Fruit fly (Drosophila melanogaster) whole organism, embryonic: ENCODE measurements around the gene CG17108.

Experiments
- CG10267 ChIP-seq: fragments of 200-800 bp; sonication (Bioruptor generic); optimal IDR thresholded peaks from 2 replicates; lab custom pipeline; 2018; ENCODE audit warnings: missing biosample characterization, mild to moderate bottlenecking, missing genetic modification characterization, moderate library complexity
- CG10274 ChIP-seq: fragments of 200-800 bp; sonication (Bioruptor generic); optimal IDR thresholded peaks from 3 replicates; lab custom pipeline; 2017; ENCODE audit warnings: missing biosample characterization, mild to moderate bottlenecking, missing genetic modification characterization
- CG10462 ChIP-seq: fragments of 200-800 bp; sonication (Bioruptor generic); optimal IDR thresholded peaks from 2 replicates; lab custom pipeline; 2016; ENCODE audit warnings: missing biosample characterization, missing genetic modification characterization
- CG11247 ChIP-seq: fragments of 200-800 bp; sonication (Bioruptor generic); IDR thresholded peaks from 2 replicates; pipeline ENCODE4 v1.3.6; 2022; ENCODE audit warnings: missing biosample characterization, missing genetic modification characterization
- CG13287 ChIP-seq: fragments of 200-800 bp; sonication (Bioruptor generic); IDR thresholded peaks from 2 replicates; pipeline ENCODE4 v1.3.6; 2022; ENCODE audit warnings: missing biosample characterization, missing genetic modification characterization; ENCODE audit not compliant: partially characterized antibody
- CG13775 ChIP-seq: fragments of 200-800 bp; sonication (Bioruptor generic); optimal IDR thresholded peaks from 3 replicates; lab custom pipeline; 2017; ENCODE audit warnings: missing biosample characterization, mild to moderate bottlenecking, missing genetic modification characterization
- CG15696 ChIP-seq: fragments of 200-800 bp; sonication (Bioruptor generic); optimal IDR thresholded peaks from 2 replicates; lab custom pipeline; 2019; ENCODE audit warnings: missing biosample characterization, mild to moderate bottlenecking, missing genetic modification characterization, moderate library complexity
- CG2889 ChIP-seq: fragments of 200-800 bp; sonication (Bioruptor generic); IDR thresholded peaks from 3 replicates; pipeline ENCODE4 v1.3.6; 2022; ENCODE audit warnings: missing biosample characterization, missing genetic modification characterization
- CG30403 ChIP-seq: fragments of 200-800 bp; sonication (Bioruptor generic); optimal IDR thresholded peaks from 3 replicates; lab custom pipeline; 2016; ENCODE audit warnings: missing biosample characterization, missing genetic modification characterization
- CG3065 ChIP-seq: fragments of 200-800 bp; sonication (Bioruptor generic); optimal IDR thresholded peaks from 2 replicates; lab custom pipeline; 2016; ENCODE audit warnings: missing biosample characterization, missing genetic modification characterization
- CG33557 ChIP-seq: fragments of 200-800 bp; sonication (Bioruptor generic); optimal IDR thresholded peaks from 2 replicates; lab custom pipeline; 2019; ENCODE audit warnings: missing biosample characterization, mild to moderate bottlenecking, missing genetic modification characterization, moderate library complexity
- CG3726 ChIP-seq: fragments of 200-800 bp; sonication (Bioruptor generic); IDR thresholded peaks from 3 replicates; pipeline ENCODE4, ENCODE4 v1.3.6; 2022; ENCODE audit warnings: missing biosample characterization, missing genetic modification characterization
- CG6813 ChIP-seq: fragments of 200-800 bp; sonication (Bioruptor generic); optimal IDR thresholded peaks from 2 replicates; lab custom pipeline; 2017; ENCODE audit warnings: missing biosample characterization, missing genetic modification characterization, mild to moderate bottlenecking, moderate library complexity, missing genetic modification reagents
- CG7928 ChIP-seq: fragments of 200-800 bp; sonication (Bioruptor generic); optimal IDR thresholded peaks from 2 replicates; lab custom pipeline; 2017; ENCODE audit warnings: missing biosample characterization, mild to moderate bottlenecking, missing genetic modification characterization
- CG9727 ChIP-seq: fragments of 200-800 bp; sonication (Bioruptor generic); optimal IDR thresholded peaks from 3 replicates; lab custom pipeline; 2017; ENCODE audit warnings: missing biosample characterization, mild to moderate bottlenecking, missing genetic modification characterization
- CoRest ChIP-seq: fragments of 200-800 bp; sonication (Bioruptor generic); optimal IDR thresholded peaks from 3 replicates; lab custom pipeline; 2018; ENCODE audit warnings: missing biosample characterization, mild to moderate bottlenecking, missing genetic modification characterization, moderate library complexity
- Doc3 ChIP-seq: fragments of 200-800 bp; sonication (Bioruptor generic); IDR thresholded peaks from 3 replicates; pipeline ENCODE4 v1.3.6; 2022; ENCODE audit warnings: missing biosample characterization, missing genetic modification characterization; ENCODE audit not compliant: partially characterized antibody
- Ets97D ChIP-seq: fragments of 200-800 bp; sonication (Bioruptor generic); optimal IDR thresholded peaks from 3 replicates; lab custom pipeline; 2016; ENCODE audit warnings: missing biosample characterization, missing genetic modification characterization
- H15 ChIP-seq: fragments of 200-800 bp; sonication (Bioruptor generic); IDR thresholded peaks from 3 replicates; pipeline ENCODE4 v1.3.6; 2022; ENCODE audit warnings: missing biosample characterization, missing genetic modification characterization
- H2.0 ChIP-seq: fragments of 200-800 bp; sonication (Bioruptor generic); IDR thresholded peaks from 2 replicates; pipeline ENCODE4 v1.3.6; 2022; ENCODE audit warnings: missing biosample characterization, missing genetic modification characterization
- HHEX ChIP-seq: fragments of 200-800 bp; sonication (Bioruptor generic); optimal IDR thresholded peaks from 3 replicates; lab custom pipeline; 2017; ENCODE audit warnings: missing biosample characterization, mild to moderate bottlenecking, missing genetic modification characterization, missing genetic modification reagents
- Hand ChIP-seq: fragments of 200-800 bp; sonication (Bioruptor generic); optimal IDR thresholded peaks from 2 replicates; lab custom pipeline; 2017; ENCODE audit warnings: mild to moderate bottlenecking, missing biosample characterization, missing genetic modification reagents, missing genetic modification characterization
- Hmx ChIP-seq: fragments of 200-800 bp; sonication (Bioruptor generic); optimal IDR thresholded peaks from 2 replicates; lab custom pipeline; 2016; ENCODE audit warnings: missing biosample characterization, missing genetic modification characterization
- Opbp ChIP-seq: fragments of 200-800 bp; sonication (Bioruptor generic); IDR thresholded peaks from 3 replicates; pipeline ENCODE4 v1.3.6; 2022; ENCODE audit warnings: missing biosample characterization, missing genetic modification characterization; ENCODE audit not compliant: partially characterized antibody
- Ptx1 ChIP-seq: fragments of 200-800 bp; sonication (Bioruptor generic); IDR thresholded peaks from 2 replicates; pipeline ENCODE4 v1.3.6; 2022; ENCODE audit warnings: missing biosample characterization, missing genetic modification characterization
- amos ChIP-seq: fragments of 200-800 bp; sonication (Bioruptor generic); IDR thresholded peaks from 2 replicates; pipeline ENCODE4 v1.3.6; 2022; ENCODE audit warnings: missing biosample characterization, missing genetic modification characterization; ENCODE audit not compliant: partially characterized antibody
- aop ChIP-seq: fragments of 200-800 bp; sonication (Bioruptor generic); IDR thresholded peaks from 2 replicates; pipeline ENCODE4 v1.3.6; 2022; ENCODE audit warnings: missing biosample characterization, missing genetic modification characterization
- br ChIP-seq: fragments of >200 bp; optimal IDR thresholded peaks from 2 replicates; lab custom pipeline; 2017
- cas ChIP-seq: fragments of 200-800 bp; sonication (Bioruptor generic); IDR thresholded peaks from 2 replicates; pipeline ENCODE4 v1.3.6; 2022; ENCODE audit warnings: missing biosample characterization, missing genetic modification characterization
- cg ChIP-seq: fragments of 200-800 bp; sonication (Bioruptor generic); optimal IDR thresholded peaks from 3 replicates; lab custom pipeline; 2019; ENCODE audit warnings: missing biosample characterization, mild to moderate bottlenecking, missing genetic modification characterization, moderate library complexity
- chif ChIP-seq, 2 experiments: fragments of 200-800 bp; sonication (Bioruptor generic); optimal IDR thresholded peaks; 3 replicates each; lab custom pipeline; 2016; ENCODE audit warnings: missing biosample characterization in 2 of 2, missing genetic modification characterization in 2 of 2
- dimm ChIP-seq: fragments of 200-800 bp; sonication (Bioruptor generic); IDR thresholded peaks from 2 replicates; pipeline ENCODE4 v1.3.6; 2022; ENCODE audit warnings: missing biosample characterization, missing genetic modification characterization
- dmrt11E ChIP-seq: fragments of 200-800 bp; sonication (Bioruptor generic); optimal IDR thresholded peaks from 3 replicates; lab custom pipeline; 2018; ENCODE audit warnings: missing biosample characterization, mild to moderate bottlenecking, missing genetic modification characterization, moderate library complexity
- dpn ChIP-seq, 2 experiments: fragments of 200-800 bp; sonication (Bioruptor generic); optimal IDR thresholded peaks; 3 replicates each; lab custom pipeline; 2016; ENCODE audit warnings: missing biosample characterization in 2 of 2, missing genetic modification characterization in 2 of 2
- en ChIP-seq: fragments of 200-800 bp; sonication (Bioruptor generic); optimal IDR thresholded peaks from 2 replicates; lab custom pipeline; 2016; ENCODE audit warnings: missing biosample characterization, missing genetic modification characterization
- hkb ChIP-seq, 2 experiments: fragments of 200-800 bp in 1 of 2; fragments of >200 bp in 1 of 2; sonication (Bioruptor generic) in 1 of 2; IDR thresholded peaks in 1 of 2; optimal IDR thresholded peaks in 1 of 2; 2 replicates each; pipeline versions ENCODE4 v1.3.6 to Lab custom; 2017 to 2022; ENCODE audit warnings: missing biosample characterization in 1 of 2, missing genetic modification characterization in 1 of 2
- insv ChIP-seq, 2 experiments: fragments of 200-800 bp; sonication (Bioruptor generic); optimal IDR thresholded peaks; 3 replicates each; lab custom pipeline; 2016 to 2018; ENCODE audit warnings: missing biosample characterization in 2 of 2, missing genetic modification characterization in 2 of 2
- lola ChIP-seq, 3 experiments: fragments of >200 bp in 2 of 3; fragments of 200-800 bp in 1 of 3; sonication (Bioruptor generic) in 1 of 3; optimal IDR thresholded peaks; 2 replicates each; lab custom pipeline; 2017 to 2019; ENCODE audit warnings: missing biosample characterization in 3 of 3, missing genetic modification characterization in 3 of 3, mild to moderate bottlenecking in 1 of 3, moderate library complexity in 1 of 3
- nerfin-1 ChIP-seq: fragments of 200-800 bp; sonication (Bioruptor generic); optimal IDR thresholded peaks from 3 replicates; lab custom pipeline; 2019; ENCODE audit warnings: missing biosample characterization, mild to moderate bottlenecking, missing genetic modification characterization, moderate library complexity
- ranshi ChIP-seq: fragments of 200-800 bp; sonication (Bioruptor generic); IDR thresholded peaks from 2 replicates; pipeline ENCODE4 v1.3.6; 2022; ENCODE audit warnings: missing biosample characterization, missing genetic modification characterization
- repo ChIP-seq: fragments of 200-800 bp; sonication (Bioruptor generic); optimal IDR thresholded peaks from 2 replicates; lab custom pipeline; 2016; ENCODE audit warnings: missing biosample characterization, missing genetic modification characterization
- sens ChIP-seq: fragments of 200-800 bp; sonication (Bioruptor generic); peaks from one replicate; lab custom pipeline; 2016; ENCODE audit warnings: missing biosample characterization, missing genetic modification characterization
- sens-2 ChIP-seq: fragments of 200-800 bp; sonication (Bioruptor generic); IDR thresholded peaks from 2 replicates; pipeline ENCODE4 v1.3.6; 2022; ENCODE audit warnings: missing biosample characterization, missing genetic modification characterization
- seq ChIP-seq: fragments of 200-800 bp; sonication (Bioruptor generic); IDR thresholded peaks from 2 replicates; pipeline ENCODE4 v1.3.6; 2022; ENCODE audit warnings: missing biosample characterization, missing genetic modification characterization
- sqz ChIP-seq: fragments of 200-800 bp; sonication (Bioruptor generic); optimal IDR thresholded peaks from 3 replicates; lab custom pipeline; 2018; ENCODE audit warnings: missing biosample characterization, mild to moderate bottlenecking, missing genetic modification characterization
- ssp ChIP-seq: fragments of 200-800 bp; sonication (Bioruptor generic); IDR thresholded peaks from 2 replicates; pipeline ENCODE4 v1.3.6; 2022; ENCODE audit warnings: missing biosample characterization, missing genetic modification characterization
- stwl ChIP-seq: fragments of 200-800 bp; sonication (Bioruptor generic); optimal IDR thresholded peaks from 3 replicates; lab custom pipeline; 2018; ENCODE audit warnings: missing biosample characterization, mild to moderate bottlenecking, missing genetic modification characterization, moderate library complexity
- tin ChIP-seq: fragments of 200-800 bp; sonication (Bioruptor generic); optimal IDR thresholded peaks from 3 replicates; lab custom pipeline; 2016; ENCODE audit warnings: missing biosample characterization, missing genetic modification characterization
- usp ChIP-seq: fragments of >200 bp; optimal IDR thresholded peaks from 2 replicates; lab custom pipeline; 2017; ENCODE audit warnings: missing biosample characterization, missing genetic modification characterization
- zen2 ChIP-seq: fragments of 200-800 bp; sonication (Bioruptor generic); IDR thresholded peaks from 3 replicates; pipeline ENCODE4 v1.3.6; 2022; ENCODE audit warnings: missing biosample characterization, missing genetic modification characterization; ENCODE audit not compliant: partially characterized antibody

CG17108 gene

dm6 chr2L:10732343-10732808 is 38.5 kb upstream of the CG17108 start, which contains the start of the genes EMC3 and Dpy-30L1 (continued):
- TF ChIP-seq zen2 (GFP tag; lab: Robert Waterston, UW) (peak; percentile 69; the same call in 1 of the 3 replicates), Ptx1 (peak; percentile 63), seq (GFP tag; lab: Robert Waterston, UW) (no peak), hkb (optimal IDR thresholded peaks at IDR 0.05; lab: Kevin White, UChicago) (no peak), hkb (GFP tag; IDR thresholded peaks at IDR 0.05; lab: Robert Waterston, UW) (peak; percentile 57), CG10267 (tag; lab: Kevin White, UChicago) (peak; percentile 58), usp (GFP tag; lab: Kevin White, UChicago) (no peak), dpn (GFP tag; optimal IDR thresholded peaks at IDR 0.05; lab: Kevin White, UChicago) (peak; percentile 50 to 63), dmrt11E (peak; percentile 63), CG15696 (peak; percentile 41), aop (GFP tag; lab: Robert Waterston, UW) (no peak), dimm (no peak), Ets97D (GFP tag; lab: Kevin White, UChicago) (peak; percentile 57), CG3065 (GFP tag; lab: Kevin White, UChicago) (no peak), tin (GFP tag; lab: Kevin White, UChicago) (peak; percentile 21), CG13287 (peak; percentile 92), chif (GFP tag; optimal IDR thresholded peaks at IDR 0.05; lab: Kevin White, UChicago) (peak in 1 of 2 experiments; percentile 44), ssp (GFP tag; lab: Robert Waterston, UW) (peak; percentile 19; the same call in 1 of the 2 replicates), H15 (GFP tag; lab: Robert Waterston, UW) (no peak), sens (GFP tag; lab: Kevin White, UChicago) (peak; percentile 94), cas (GFP tag; lab: Robert Waterston, UW) (no peak), insv (GFP tag; optimal IDR thresholded peaks at IDR 0.05; lab: Kevin White, UChicago) (peak in 1 of 2 experiments; percentile 86), CG6813 (no peak), cg (no peak), H2.0 (peak; percentile 48), nerfin-1 (tag; lab: Kevin White, UChicago) (peak; percentile 41), CG2889 (GFP tag; lab: Robert Waterston, UW) (no peak), lola (GFP tag; optimal IDR thresholded peaks at IDR 0.05; lab: Kevin White, UChicago) (peak in 1 of 3 experiments; percentile 50), Doc3 (GFP tag; lab: Robert Waterston, UW) (peak; percentile 85), HHEX (GFP tag; lab: Kevin White, UChicago) (peak; percentile 15), amos (peak; percentile 74), CG3726 (no peak), CG30403 (GFP tag; lab: Kevin White, UChicago) (peak; percentile 79), CG9727 (GFP tag; lab: Kevin White, UChicago) (peak; percentile 52), CG13775 (GFP tag; lab: Kevin White, UChicago) (peak; percentile 70), br (no peak), repo (GFP tag; lab: Kevin White, UChicago) (no peak), sqz (GFP tag; lab: Kevin White, UChicago) (no peak), CG7928 (GFP tag; lab: Kevin White, UChicago) (no peak), sens-2 (GFP tag; lab: Robert Waterston, UW) (no peak), CG10274 (no peak), Opbp (GFP tag; lab: Robert Waterston, UW) (peak; percentile 72; the same call in 2 of the 3 replicates), Hand (no peak), ranshi (GFP tag; lab: Robert Waterston, UW) (peak; percentile 47; the same call in 1 of the 2 replicates), stwl (peak; percentile 93), en (GFP tag; lab: Kevin White, UChicago) (no peak), CoRest (tag; lab: Kevin White, UChicago) (peak; percentile 74), Hmx (GFP tag; lab: Kevin White, UChicago) (no peak), CG10462 (GFP tag; lab: Kevin White, UChicago) (no peak), CG11247 (GFP tag; lab: Robert Waterston, UW) (0 out of 2 replicates have a peak, but pooled peaks have one; percentile 16), CG33557 (no peak)
